Fruit fly (Drosophila melanogaster): ENCODE results near the gene CG11885.
A peak's percentile ranks its signal among the peaks of the same experiment; 100 is the strongest.

Gene CG11885

dm6 chr2L:403627-404575, 17.3 kb downstream of the CG11885 start, which contains the start of gene Polr1B:
Gene Polr1B, plus strand, starts transcription at chr2L:404285.
- TF ChIP-seq lz (GFP tag; optimal IDR thresholded peaks at IDR 0.05), result peak; percentile 13
- peak; percentile 33; the same call in 1 of the 3 replicates for TF ChIP-seq CG6163 (GFP tag; IDR thresholded peaks at IDR 0.05)
- TF ChIP-seq Gug (GFP tag; IDR thresholded peaks at IDR 0.05), result no peak
- TF ChIP-seq esn (GFP tag; optimal IDR thresholded peaks at IDR 0.05), result peak; percentile 36

- TF ChIP-seq CG6276 (GFP tag; optimal IDR thresholded peaks at IDR 0.05), result no peak
- no peak for TF ChIP-seq spab (GFP tag; optimal IDR thresholded peaks at IDR 0.05)
- TF ChIP-seq Hr4 (GFP tag; optimal IDR thresholded peaks at IDR 0.05), result no peak
- TF ChIP-seq CG6792 (GFP tag; optimal IDR thresholded peaks at IDR 0.05), result no peak
- no peak for TF ChIP-seq CG31627 (GFP tag; optimal IDR thresholded peaks at IDR 0.05)
Observed at dm6 chr2L:402098-402497, 19.2 kb downstream of the CG11885 start, which contains the start of gene CG4213. Gene CG4213, minus strand, starts transcription at chr2L:402198.

dm6 chr2L:395366-396117, 25.7 kb downstream of the CG11885 start:
- TF ChIP-seq Ets21C (GFP tag; optimal IDR thresholded peaks at IDR 0.05) (no peak), Lpt (GFP tag; optimal IDR thresholded peaks at IDR 0.05) (no peak), dsx (GFP tag; optimal IDR thresholded peaks at IDR 0.05; ENCODE audit: poor library complexity, severe bottlenecking) (peak; percentile 63), achi (GFP tag; optimal IDR thresholded peaks at IDR 0.05) (no peak), Eip78C (GFP tag) (peak; percentile 9), CG7368 (GFP tag; optimal IDR thresholded peaks at IDR 0.05) (no peak), cyc (GFP tag; optimal IDR thresholded peaks at IDR 0.05) (no peak), CG32006 (GFP tag; optimal IDR thresholded peaks at IDR 0.05) (no peak)

- TF ChIP-seq CG6792 (GFP tag; optimal IDR thresholded peaks at IDR 0.05) (no peak), CG4318 (GFP tag; optimal IDR thresholded peaks at IDR 0.05) (no peak), CG3032 (tag; optimal IDR thresholded peaks at IDR 0.05) (no peak), CG15336 (GFP tag; IDR thresholded peaks at IDR 0.05) (no peak), CG3919 (GFP tag; optimal IDR thresholded peaks at IDR 0.05) (no peak), Smox (GFP tag; optimal IDR thresholded peaks at IDR 0.05) (no peak), CG1621 (tag; optimal IDR thresholded peaks at IDR 0.05) (no peak), CG7368 (GFP tag; optimal IDR thresholded peaks at IDR 0.05) (no peak), Lpt (GFP tag; optimal IDR thresholded peaks at IDR 0.05) (no peak), Gug (GFP tag; IDR thresholded peaks at IDR 0.05) (no peak), vri (GFP tag; optimal IDR thresholded peaks at IDR 0.05) (no peak), esn (GFP tag; optimal IDR thresholded peaks at IDR 0.05) (no peak), Blimp-1 (GFP tag; optimal IDR thresholded peaks at IDR 0.05) (no peak), CG10669 (GFP tag; optimal IDR thresholded peaks at IDR 0.05) (no peak), Hr4 (GFP tag; optimal IDR thresholded peaks at IDR 0.05) (no peak), fd59A (GFP tag; optimal IDR thresholded peaks at IDR 0.05) (no peak)
Observed at dm6 chr2L:392529-392928, 28.7 kb downstream of the CG11885 start.

dm6 chr2L:390509-390908, 30.7 kb downstream of the CG11885 start:
- TF ChIP-seq CG10631 (GFP tag; optimal IDR thresholded peaks at IDR 0.05) (no peak), Smox (GFP tag; optimal IDR thresholded peaks at IDR 0.05) (no peak)

dm6 chr2L:382807-383206, 38.4 kb downstream of the CG11885 start:
- peak; percentile 71 for TF ChIP-seq Met (GFP tag; optimal IDR thresholded peaks at IDR 0.05)
- peak in 1 of 2 experiments; percentile 8 for TF ChIP-seq salr (GFP tag; optimal IDR thresholded peaks at IDR 0.05)
- peak; percentile 32 for TF ChIP-seq Hr4 (GFP tag; optimal IDR thresholded peaks at IDR 0.05)
- TF ChIP-seq CG6808 (GFP tag; optimal IDR thresholded peaks at IDR 0.05), result peak; percentile 51
- no peak for TF ChIP-seq CG8319 (GFP tag; optimal IDR thresholded peaks at IDR 0.05)
- no peak for TF ChIP-seq fd59A (GFP tag; optimal IDR thresholded peaks at IDR 0.05)
- peak; percentile 72 for TF ChIP-seq esn (GFP tag; optimal IDR thresholded peaks at IDR 0.05)
- TF ChIP-seq CG6163 (GFP tag; IDR thresholded peaks at IDR 0.05), result peak; percentile 74
- TF ChIP-seq cyc (GFP tag; optimal IDR thresholded peaks at IDR 0.05), result peak; percentile 69
- TF ChIP-seq CG9139 (GFP tag; optimal IDR thresholded peaks at IDR 0.05), result no peak
- peak; percentile 61 for TF ChIP-seq Sox14 (GFP tag; optimal IDR thresholded peaks at IDR 0.05)
- peak; percentile 43 for TF ChIP-seq CG3032 (tag; optimal IDR thresholded peaks at IDR 0.05)
- peak; percentile 3 for TF ChIP-seq Eip93F (GFP tag; optimal IDR thresholded peaks at IDR 0.05)
- TF ChIP-seq CG11902 (GFP tag; optimal IDR thresholded peaks at IDR 0.05), result peak; percentile 18
- peak; percentile 62 for TF ChIP-seq CG6792 (GFP tag; optimal IDR thresholded peaks at IDR 0.05)
- peak; percentile 36 for TF ChIP-seq Ets21C (GFP tag; optimal IDR thresholded peaks at IDR 0.05)
- peak; percentile 40 for TF ChIP-seq net (GFP tag; optimal IDR thresholded peaks at IDR 0.05)
- TF ChIP-seq spab (GFP tag; optimal IDR thresholded peaks at IDR 0.05), result peak; percentile 16
- TF ChIP-seq vri (GFP tag; optimal IDR thresholded peaks at IDR 0.05), result peak; percentile 63

Data from whole organism, prepupa.